Worm (Caenorhabditis elegans) whole organism, L2 larva: Measurements from ENCODE around the gene prp-3.
A peak's percentile ranks its signal among the peaks of the same experiment; 100 is the strongest.

Experiments used
- C34F6.9 ChIP-seq: fragments of 150-350 bp; optimal IDR thresholded peaks from 2 replicates; lab custom pipeline; 2014; ENCODE audit warnings: missing biosample characterization, missing genetic modification characterization
- F13H6.1 ChIP-seq: sonication (generic microtip); optimal IDR thresholded peaks from 2 replicates; lab custom pipeline; 2016; ENCODE audit warnings: missing genetic modification characterization, missing compliant biosample characterization
- R02D3.7 ChIP-seq: fragments of 150-350 bp; optimal IDR thresholded peaks from 2 replicates; lab custom pipeline; 2014; ENCODE audit warnings: missing biosample characterization, missing genetic modification characterization
- Y55F3AM.14 ChIP-seq: fragments of 200-800 bp; sonication (Bioruptor generic); optimal IDR thresholded peaks from 2 replicates; lab custom pipeline; 2018; ENCODE audit warnings: mild to moderate bottlenecking, missing genetic modification characterization, missing compliant biosample characterization
- ZK546.5 ChIP-seq: sonication (generic microtip); optimal IDR thresholded peaks from 2 replicates; lab custom pipeline; 2017; ENCODE audit warnings: missing biosample characterization, missing genetic modification characterization
- ama-1 ChIP-seq: fragments of 150-350 bp; optimal IDR thresholded peaks from 2 replicates; lab custom pipeline; 2018; ENCODE audit warnings: inconsistent platforms
- ceh-16 ChIP-seq: fragments of 150-350 bp; optimal IDR thresholded peaks from 2 replicates; lab custom pipeline; 2014; ENCODE audit warnings: missing biosample characterization, missing genetic modification characterization
- crh-2 ChIP-seq: sonication (generic microtip); optimal IDR thresholded peaks from 2 replicates; lab custom pipeline; 2017; ENCODE audit warnings: missing biosample characterization, missing genetic modification characterization
- dmd-4 ChIP-seq: sonication (generic microtip); optimal IDR thresholded peaks from 2 replicates; lab custom pipeline; 2017; ENCODE audit warnings: missing biosample characterization, missing genetic modification characterization
- egl-27 ChIP-seq: sonication (generic microtip); optimal IDR thresholded peaks from 3 replicates; lab custom pipeline; 2017; ENCODE audit warnings: missing biosample characterization, missing genetic modification reagents, missing genetic modification characterization
- elt-1 ChIP-seq: fragments of 150-350 bp; optimal IDR thresholded peaks from 2 replicates; lab custom pipeline; 2014; ENCODE audit warnings: missing biosample characterization, missing genetic modification characterization
- elt-3 ChIP-seq: sonication (generic microtip); optimal IDR thresholded peaks from 2 replicates; lab custom pipeline; 2017; ENCODE audit warnings: missing biosample characterization, missing genetic modification characterization
- fos-1 ChIP-seq: fragments of 150-350 bp; optimal IDR thresholded peaks from 2 replicates; lab custom pipeline; 2014; ENCODE audit warnings: missing biosample characterization, missing genetic modification characterization
- lin-11 ChIP-seq: fragments of 150-350 bp; sonication (generic microtip); optimal IDR thresholded peaks from 2 replicates; lab custom pipeline; 2014; ENCODE audit warnings: missing biosample characterization, missing genetic modification characterization, inconsistent platforms, mixed read lengths
- lin-13 ChIP-seq: fragments of 150-350 bp; optimal IDR thresholded peaks from 2 replicates; lab custom pipeline; 2014; ENCODE audit warnings: missing biosample characterization, missing genetic modification reagents, missing genetic modification characterization
- lin-39 ChIP-seq: fragments of 150-350 bp; optimal IDR thresholded peaks from 2 replicates; lab custom pipeline; 2014; ENCODE audit warnings: missing biosample characterization, missing genetic modification reagents, missing genetic modification characterization
- lsy-2 ChIP-seq, 2 experiments: fragments of 150-350 bp in 1 of 2; sonication (generic microtip) in 1 of 2; optimal IDR thresholded peaks; 2 replicates each; lab custom pipeline; 2014 to 2017; ENCODE audit warnings: missing biosample characterization in 2 of 2, missing genetic modification characterization in 2 of 2
- mab-5 ChIP-seq: fragments of 150-350 bp; optimal IDR thresholded peaks from 2 replicates; lab custom pipeline; 2014; ENCODE audit warnings: missing biosample characterization, missing genetic modification characterization
- nhr-10 ChIP-seq: sonication (generic microtip); optimal IDR thresholded peaks from 2 replicates; lab custom pipeline; 2017; ENCODE audit warnings: missing biosample characterization, missing genetic modification characterization
- nhr-11 ChIP-seq: fragments of 150-350 bp; optimal IDR thresholded peaks from 2 replicates; lab custom pipeline; 2014; ENCODE audit warnings: missing biosample characterization, missing genetic modification characterization
- nhr-12 ChIP-seq: fragments of 150-350 bp; optimal IDR thresholded peaks from 2 replicates; lab custom pipeline; 2014; ENCODE audit warnings: missing biosample characterization, missing genetic modification characterization
- nhr-129 ChIP-seq: fragments of 150-350 bp; optimal IDR thresholded peaks from 2 replicates; lab custom pipeline; 2014; ENCODE audit warnings: missing biosample characterization, missing genetic modification characterization
- nhr-21 ChIP-seq: fragments of 150-350 bp; optimal IDR thresholded peaks from 2 replicates; lab custom pipeline; 2014; ENCODE audit warnings: missing biosample characterization, missing genetic modification characterization
- nhr-23 ChIP-seq: fragments of 150-350 bp; optimal IDR thresholded peaks from 2 replicates; lab custom pipeline; 2014; ENCODE audit warnings: missing biosample characterization, missing genetic modification reagents, missing genetic modification characterization
- nhr-25 ChIP-seq: fragments of 150-350 bp; sonication (generic microtip); optimal IDR thresholded peaks from 3 replicates; lab custom pipeline; 2014; ENCODE audit warnings: missing biosample characterization, missing genetic modification characterization
- nhr-6 ChIP-seq: fragments of 150-350 bp; optimal IDR thresholded peaks from 2 replicates; lab custom pipeline; 2014; ENCODE audit warnings: missing biosample characterization, missing genetic modification characterization
- nhr-77 ChIP-seq: fragments of 150-350 bp; optimal IDR thresholded peaks from 2 replicates; lab custom pipeline; 2014; ENCODE audit warnings: missing biosample characterization, missing genetic modification characterization
- sem-4 ChIP-seq: fragments of 150-350 bp; optimal IDR thresholded peaks from 2 replicates; lab custom pipeline; 2014; ENCODE audit warnings: missing biosample characterization, missing genetic modification reagents, missing genetic modification characterization
- skn-1 ChIP-seq: sonication (generic microtip); optimal IDR thresholded peaks from 2 replicates; lab custom pipeline; 2017; ENCODE audit warnings: missing biosample characterization, missing genetic modification characterization
- sma-3 ChIP-seq: sonication (generic microtip); optimal IDR thresholded peaks from 2 replicates; lab custom pipeline; 2016; ENCODE audit warnings: missing genetic modification reagents, missing genetic modification characterization, missing compliant biosample characterization
- sma-9 ChIP-seq, 2 experiments: fragments of 150-350 bp in 1 of 2; sonication (generic microtip) in 1 of 2; optimal IDR thresholded peaks; 2 replicates each; lab custom pipeline; 2014 to 2016; ENCODE audit warnings: missing genetic modification characterization in 2 of 2, mild to moderate bottlenecking in 1 of 2, missing biosample characterization in 1 of 2, missing compliant biosample characterization in 1 of 2, missing genetic modification reagents in 1 of 2, moderate library complexity in 1 of 2
- snpc-4 ChIP-seq: fragments of 150-350 bp; optimal IDR thresholded peaks from 2 replicates; lab custom pipeline; 2014; ENCODE audit warnings: missing biosample characterization, missing genetic modification characterization
- unc-39 ChIP-seq: fragments of 150-350 bp; optimal IDR thresholded peaks from 2 replicates; lab custom pipeline; 2014; ENCODE audit warnings: missing biosample characterization, missing genetic modification characterization
- unc-55 ChIP-seq: fragments of 150-350 bp; sonication (generic microtip); optimal IDR thresholded peaks from 3 replicates; lab custom pipeline; 2014; ENCODE audit warnings: missing biosample characterization, missing genetic modification reagents, missing genetic modification characterization
- zag-1 ChIP-seq: fragments of 150-350 bp; optimal IDR thresholded peaks from 2 replicates; lab custom pipeline; 2014; ENCODE audit warnings: missing biosample characterization, missing genetic modification characterization
- ztf-1 ChIP-seq: fragments of 200-800 bp; sonication (Bioruptor generic); conservative IDR thresholded peaks from 2 replicates; pipeline ENCODE4 v1.3.6; 2022; ENCODE audit warnings: missing genetic modification characterization, missing compliant biosample characterization
- ztf-11 ChIP-seq: sonication (generic microtip); optimal IDR thresholded peaks from 2 replicates; lab custom pipeline; 2017; ENCODE audit warnings: missing biosample characterization, missing genetic modification characterization
- ztf-4 ChIP-seq: fragments of 150-350 bp; optimal IDR thresholded peaks from 2 replicates; lab custom pipeline; 2014; ENCODE audit warnings: missing biosample characterization, missing genetic modification characterization

prp-3 gene

ce11 chrIII:10380640-10381039 lies 47.1 kb downstream of the prp-3 start:
- TF ChIP-seq nhr-12: no peak
- TF ChIP-seq ztf-4: no peak
- TF ChIP-seq fos-1 (tag; lab: Kevin White, UChicago): peak; percentile 32
- TF ChIP-seq elt-3 (tag; lab: Kevin White, UChicago): no peak
- TF ChIP-seq unc-55 (GFP tag; lab: Kevin White, UChicago): peak; percentile 55
- TF ChIP-seq C34F6.9 (tag; lab: Kevin White, UChicago): peak; percentile 53
- no peak for TF ChIP-seq sma-3 (GFP tag; lab: Kevin White, UChicago)
- TF ChIP-seq nhr-129 (tag; lab: Kevin White, UChicago): peak; percentile 6
- peak; percentile 0 for TF ChIP-seq crh-2
- TF ChIP-seq mab-5: no peak
- peak; percentile 12 for TF ChIP-seq sma-9 (GFP tag; optimal IDR thresholded peaks at IDR 0.05; lab: Kevin White, UChicago)
- TF ChIP-seq sma-9 (tag; optimal IDR thresholded peaks at IDR 0.05; lab: Kevin White, UChicago): no peak
- TF ChIP-seq lin-39 (tag; lab: Kevin White, UChicago): no peak
- TF ChIP-seq lsy-2 (tag; optimal IDR thresholded peaks at IDR 0.05; lab: Kevin White, UChicago): peak in 1 of 2 experiments; percentile 18
- TF ChIP-seq sem-4: no peak

- no peak for TF ChIP-seq zag-1 (tag; lab: Kevin White, UChicago)
- no peak for TF ChIP-seq nhr-6 (tag; lab: Kevin White, UChicago)
- TF ChIP-seq snpc-4 (tag; lab: Kevin White, UChicago): no peak
- no peak for TF ChIP-seq nhr-25 (tag; lab: Kevin White, UChicago)
- no peak for TF ChIP-seq egl-27 (tag; lab: Kevin White, UChicago)
- TF ChIP-seq ama-1: no peak
- TF ChIP-seq nhr-77 (tag; lab: Kevin White, UChicago): no peak
- TF ChIP-seq elt-3 (tag; lab: Kevin White, UChicago): no peak
- no peak for TF ChIP-seq nhr-12
- peak in 1 of 2 experiments; percentile 23 for TF ChIP-seq lsy-2 (tag; optimal IDR thresholded peaks at IDR 0.05; lab: Kevin White, UChicago)
- no peak for TF ChIP-seq nhr-23 (tag; lab: Kevin White, UChicago)
- peak; percentile 16 for TF ChIP-seq F13H6.1
- TF ChIP-seq crh-2: peak; percentile 82
- no peak for TF ChIP-seq nhr-11 (tag; lab: Kevin White, UChicago)
- TF ChIP-seq fos-1 (tag; lab: Kevin White, UChicago): no peak
- TF ChIP-seq C34F6.9 (tag; lab: Kevin White, UChicago): peak; percentile 33
Observed at ce11 chrIII:10379632-10380031, 48.1 kb downstream of the prp-3 start.

ce11 chrIII:10378899-10379298 lies 48.9 kb downstream of the prp-3 start:
- no peak for TF ChIP-seq skn-1 (tag; lab: Kevin White, UChicago)
- no peak for TF ChIP-seq ztf-1 (GFP tag; lab: Robert Waterston, UW)
- no peak for TF ChIP-seq nhr-129 (tag; lab: Kevin White, UChicago)
- no peak for TF ChIP-seq lsy-2 (tag; optimal IDR thresholded peaks at IDR 0.05; lab: Kevin White, UChicago)
- no peak for TF ChIP-seq ceh-16 (tag; lab: Kevin White, UChicago)
- TF ChIP-seq sma-3 (GFP tag; lab: Kevin White, UChicago): no peak
- no peak for TF ChIP-seq sem-4
- TF ChIP-seq R02D3.7 (tag; lab: Kevin White, UChicago): no peak
- TF ChIP-seq unc-55 (GFP tag; lab: Kevin White, UChicago): no peak
- TF ChIP-seq lin-13: no peak
- no peak for TF ChIP-seq ztf-4
- peak; percentile 1 for TF ChIP-seq sma-9 (GFP tag; optimal IDR thresholded peaks at IDR 0.05; lab: Kevin White, UChicago)
- no peak for TF ChIP-seq sma-9 (tag; optimal IDR thresholded peaks at IDR 0.05; lab: Kevin White, UChicago)
- no peak for TF ChIP-seq ztf-11
- TF ChIP-seq nhr-10 (tag; lab: Kevin White, UChicago): no peak
- TF ChIP-seq fos-1 (tag; lab: Kevin White, UChicago): peak; percentile 72
- TF ChIP-seq lin-11 (tag; lab: Kevin White, UChicago): no peak
- TF ChIP-seq unc-39 (tag; lab: Kevin White, UChicago): no peak

- TF ChIP-seq crh-2 (peak; percentile 19), Y55F3AM.14 (GFP tag; lab: Kevin White, UChicago) (no peak), lsy-2 (tag; optimal IDR thresholded peaks at IDR 0.05; lab: Kevin White, UChicago) (no peak), lin-13 (no peak), dmd-4 (tag; lab: Kevin White, UChicago) (no peak), lin-11 (tag; lab: Kevin White, UChicago) (no peak), nhr-129 (tag; lab: Kevin White, UChicago) (no peak), unc-55 (GFP tag; lab: Kevin White, UChicago) (no peak), sem-4 (no peak), sma-9 (GFP tag; optimal IDR thresholded peaks at IDR 0.05; lab: Kevin White, UChicago) (no peak), sma-9 (tag; optimal IDR thresholded peaks at IDR 0.05; lab: Kevin White, UChicago) (no peak), fos-1 (tag; lab: Kevin White, UChicago) (peak; percentile 85), elt-1 (no peak), ZK546.5 (no peak), zag-1 (tag; lab: Kevin White, UChicago) (no peak), nhr-21 (tag; lab: Kevin White, UChicago) (no peak)
Observed at ce11 chrIII:10376041-10376440, 51.7 kb downstream of the prp-3 start.
